Worm (Caenorhabditis elegans) whole organism, early embryonic: ENCODE data around the gene F09C6.13.

Experiments
- B0310.2 ChIP-seq: sonication (generic microtip); optimal IDR thresholded peaks from 2 replicates; lab custom pipeline; 2016; ENCODE audit warnings: mild to moderate bottlenecking, missing genetic modification characterization, missing compliant biosample characterization
- F13C5.2 ChIP-seq: sonication (generic microtip); optimal IDR thresholded peaks from 2 replicates; lab custom pipeline; 2017; ENCODE audit warnings: mild to moderate bottlenecking, missing genetic modification characterization, inconsistent platforms, missing compliant biosample characterization
- aly-1 ChIP-seq: sonication (generic microtip); optimal IDR thresholded peaks from 2 replicates; lab custom pipeline; 2016; ENCODE audit warnings: missing genetic modification characterization, missing compliant biosample characterization
- ama-1 ChIP-seq: fragments of 150-350 bp; optimal IDR thresholded peaks from 2 replicates; lab custom pipeline; 2014
- ceh-13 ChIP-seq: fragments of 200-800 bp; sonication (Bioruptor generic); optimal IDR thresholded peaks from 2 replicates; lab custom pipeline; 2018; ENCODE audit warnings: mild to moderate bottlenecking, missing genetic modification characterization, missing compliant biosample characterization
- ceh-36 ChIP-seq: sonication (generic microtip); optimal IDR thresholded peaks from 2 replicates; lab custom pipeline; 2016; ENCODE audit warnings: missing genetic modification characterization, inconsistent platforms, missing compliant biosample characterization
- ets-7 ChIP-seq: sonication (generic microtip); optimal IDR thresholded peaks from 2 replicates; lab custom pipeline; 2016; ENCODE audit warnings: missing genotype, missing genetic modification characterization, missing compliant biosample characterization
- flt-1 ChIP-seq: fragments of 200-800 bp; sonication (Bioruptor generic); IDR thresholded peaks from 2 replicates; pipeline ENCODE4 v1.3.6; 2022; ENCODE audit warnings: missing genetic modification characterization, missing compliant biosample characterization
- hmbx-1 ChIP-seq: sonication (generic microtip); optimal IDR thresholded peaks from 2 replicates; lab custom pipeline; 2016; ENCODE audit warnings: mild to moderate bottlenecking, missing genetic modification characterization, missing compliant biosample characterization
- hmg-4 ChIP-seq: fragments of 200-800 bp; sonication (Bioruptor generic); optimal IDR thresholded peaks from 2 replicates; lab custom pipeline; 2018; ENCODE audit warnings: mild to moderate bottlenecking, missing genetic modification characterization, missing compliant biosample characterization
- hnd-1 ChIP-seq: sonication (generic microtip); optimal IDR thresholded peaks from 2 replicates; lab custom pipeline; 2016; ENCODE audit warnings: missing genetic modification characterization, missing compliant biosample characterization
- pes-1 ChIP-seq: fragments of 200-800 bp; sonication (Bioruptor generic); IDR thresholded peaks from 2 replicates; pipeline ENCODE4 v1.3.6; 2022; ENCODE audit warnings: missing genetic modification reagents, missing genetic modification characterization, missing compliant biosample characterization
- scrt-1 ChIP-seq: fragments of 200-800 bp; sonication (Bioruptor generic); IDR thresholded peaks from 2 replicates; pipeline ENCODE4 v1.3.6; 2022; ENCODE audit warnings: missing genetic modification characterization, missing compliant biosample characterization
- sea-1 ChIP-seq: fragments of 200-800 bp; sonication (Bioruptor generic); conservative IDR thresholded peaks from 2 replicates; pipeline ENCODE4 v1.3.6; 2022; ENCODE audit warnings: missing genetic modification characterization, missing compliant biosample characterization
- tbx-11 ChIP-seq: fragments of 200-800 bp; sonication (Bioruptor generic); IDR thresholded peaks from 2 replicates; pipeline ENCODE4 v1.3.6; 2022; ENCODE audit warnings: missing genetic modification characterization, missing compliant biosample characterization
- tbx-37 ChIP-seq: fragments of 200-800 bp; sonication (Bioruptor generic); conservative IDR thresholded peaks from 2 replicates; pipeline ENCODE4 v1.3.6; 2022; ENCODE audit warnings: missing genetic modification reagents, missing genetic modification characterization, missing compliant biosample characterization
- tra-4 ChIP-seq: sonication (generic microtip); optimal IDR thresholded peaks from 2 replicates; lab custom pipeline; 2017; ENCODE audit warnings: missing genetic modification characterization, missing compliant biosample characterization

The F09C6.13 gene

DNA sequence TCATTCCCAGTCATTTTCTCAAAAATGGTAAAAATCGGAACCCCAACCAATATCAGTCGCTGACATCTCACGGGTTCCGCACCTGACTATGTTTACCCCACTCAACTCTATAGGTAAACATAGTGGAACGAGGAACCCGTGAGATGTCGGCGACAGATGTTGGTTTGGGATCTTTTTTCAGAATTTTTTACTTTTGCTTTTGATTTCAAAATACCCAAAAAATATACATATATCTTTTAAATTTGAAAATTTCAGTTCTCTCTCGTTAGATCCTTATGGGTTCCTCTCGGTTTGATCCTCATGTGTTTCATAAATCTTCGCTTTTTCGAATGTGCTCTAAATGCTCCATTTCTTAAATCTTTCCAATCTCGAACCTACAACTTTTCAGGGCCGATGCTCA lies 11.2 kb upstream of the F09C6.13 start, which contains the start of gene srw-23:
Gene srw-23, plus strand, starts transcription at position 301 of the 400 bp plus-strand sequence.
- TF ChIP-seq hnd-1 (tag; lab: Kevin White, UChicago) (no peak), ceh-36 (tag; lab: Kevin White, UChicago) (no peak), tra-4 (no peak), sea-1 (GFP tag; lab: Robert Waterston, UW) (no peak), flt-1 (GFP tag; lab: Robert Waterston, UW) (no peak), hmbx-1 (tag; lab: Kevin White, UChicago) (no peak), scrt-1 (GFP tag; lab: Robert Waterston, UW) (no peak), pes-1 (GFP tag; lab: Robert Waterston, UW) (no peak), ceh-13 (GFP tag; lab: Kevin White, UChicago) (no peak), B0310.2 (tag; lab: Kevin White, UChicago) (no peak), tbx-37 (GFP tag; lab: Robert Waterston, UW) (no peak), aly-1 (tag; lab: Kevin White, UChicago) (no peak), ets-7 (tag; lab: Kevin White, UChicago) (no peak), ama-1 (lab: Kevin White, UChicago) (no peak), hmg-4 (GFP tag; lab: Kevin White, UChicago) (no peak), tbx-11 (GFP tag; lab: Robert Waterston, UW) (no peak), F13C5.2 (no peak)

- no peak for TF ChIP-seq F13C5.2
- TF ChIP-seq hmbx-1 (tag; lab: Kevin White, UChicago), result no peak
- no peak for TF ChIP-seq scrt-1 (GFP tag; lab: Robert Waterston, UW)
- TF ChIP-seq B0310.2 (tag; lab: Kevin White, UChicago), result no peak
- no peak for TF ChIP-seq flt-1 (GFP tag; lab: Robert Waterston, UW)
- no peak for TF ChIP-seq hnd-1 (tag; lab: Kevin White, UChicago)
- no peak for TF ChIP-seq tbx-37 (GFP tag; lab: Robert Waterston, UW)
- no peak for TF ChIP-seq ceh-13 (GFP tag; lab: Kevin White, UChicago)
- TF ChIP-seq hmg-4 (GFP tag; lab: Kevin White, UChicago), result no peak
- TF ChIP-seq ets-7 (tag; lab: Kevin White, UChicago), result no peak
- TF ChIP-seq sea-1 (GFP tag; lab: Robert Waterston, UW), result no peak
- TF ChIP-seq pes-1 (GFP tag; lab: Robert Waterston, UW), result no peak
- TF ChIP-seq tra-4, result no peak
- no peak for TF ChIP-seq aly-1 (tag; lab: Kevin White, UChicago)
- no peak for TF ChIP-seq tbx-11 (GFP tag; lab: Robert Waterston, UW)
- no peak for TF ChIP-seq ama-1 (lab: Kevin White, UChicago)
- no peak for TF ChIP-seq ceh-36 (tag; lab: Kevin White, UChicago)
Measured at ce11 chrV:16874966-16875365, 9.9 kb upstream of the F09C6.13 start, which contains the start of gene F49A5.10. Gene F49A5.10, plus strand, starts transcription at chrV:16875266.

ce11 chrV:16879532-16879931 lies 5.3 kb upstream of the F09C6.13 start:
- TF ChIP-seq tbx-11 (GFP tag; lab: Robert Waterston, UW), result no peak
- TF ChIP-seq hmg-4 (GFP tag; lab: Kevin White, UChicago), result no peak
- no peak for TF ChIP-seq pes-1 (GFP tag; lab: Robert Waterston, UW)
- no peak for TF ChIP-seq ets-7 (tag; lab: Kevin White, UChicago)
- TF ChIP-seq sea-1 (GFP tag; lab: Robert Waterston, UW), result no peak
- no peak for TF ChIP-seq flt-1 (GFP tag; lab: Robert Waterston, UW)
- TF ChIP-seq hmbx-1 (tag; lab: Kevin White, UChicago), result no peak
- TF ChIP-seq F13C5.2, result no peak
- no peak for TF ChIP-seq ceh-13 (GFP tag; lab: Kevin White, UChicago)
- no peak for TF ChIP-seq ama-1 (lab: Kevin White, UChicago)

ce11 chrV:16880054-16880453 lies 4.8 kb upstream of the F09C6.13 start, which contains the start of gene F09C6.3:
Gene F09C6.3, minus strand, starts transcription at chrV:16880154.
- TF ChIP-seq scrt-1 (GFP tag; lab: Robert Waterston, UW) (no peak), pes-1 (GFP tag; lab: Robert Waterston, UW) (no peak), F13C5.2 (no peak), flt-1 (GFP tag; lab: Robert Waterston, UW) (no peak), hmg-4 (GFP tag; lab: Kevin White, UChicago) (no peak), sea-1 (GFP tag; lab: Robert Waterston, UW) (no peak), B0310.2 (tag; lab: Kevin White, UChicago) (no peak), ets-7 (tag; lab: Kevin White, UChicago) (no peak), hmbx-1 (tag; lab: Kevin White, UChicago) (no peak)

ce11 chrV:16880679-16881078 lies 4.2 kb upstream of the F09C6.13 start, which contains the start of gene F09C6.14:
Gene F09C6.14, plus strand, starts transcription at chrV:16880979.
- TF ChIP-seq hmbx-1 (tag; lab: Kevin White, UChicago) (no peak), ceh-13 (GFP tag; lab: Kevin White, UChicago) (no peak), flt-1 (GFP tag; lab: Robert Waterston, UW) (no peak), F13C5.2 (no peak)

- TF ChIP-seq tbx-11 (GFP tag; lab: Robert Waterston, UW) (no peak), aly-1 (tag; lab: Kevin White, UChicago) (no peak), flt-1 (GFP tag; lab: Robert Waterston, UW) (no peak), hmbx-1 (tag; lab: Kevin White, UChicago) (no peak), ets-7 (tag; lab: Kevin White, UChicago) (no peak), ama-1 (lab: Kevin White, UChicago) (no peak), B0310.2 (tag; lab: Kevin White, UChicago) (no peak), ceh-36 (tag; lab: Kevin White, UChicago) (no peak), F13C5.2 (no peak), scrt-1 (GFP tag; lab: Robert Waterston, UW) (no peak), tra-4 (no peak), pes-1 (GFP tag; lab: Robert Waterston, UW) (no peak)
Measured at ce11 chrV:16882260-16882918, 2.5 kb upstream of the F09C6.13 start, which contains the start of the genes F09C6.11 and F09C6.12. Gene F09C6.11, minus strand, starts transcription at chrV:16882310. Gene F09C6.12, plus strand, starts transcription at chrV:16882868.
